Fruit fly (Drosophila melanogaster): ENCODE results near the gene ush.

dm6 chr2L:484281-484943 is 8.4 kb downstream of the ush start:
- TF ChIP-seq usp (GFP tag; optimal IDR thresholded peaks at IDR 0.05), result no peak
- TF ChIP-seq psq (optimal IDR thresholded peaks at IDR 0.05), result no peak
- TF ChIP-seq EcR (GFP tag; optimal IDR thresholded peaks at IDR 0.05), result no peak
- TF ChIP-seq Dll (optimal IDR thresholded peaks at IDR 0.05), result no peak
